Worm (Caenorhabditis elegans): ENCODE results near the gene nlp-51.

ce11 chrII:11286445-11286844 is 33.0 kb downstream of the nlp-51 start:
- TF ChIP-seq him-1 (tag; optimal IDR thresholded peaks at IDR 0.05) (no peak), dao-5 (tag; optimal IDR thresholded peaks at IDR 0.05) (no peak), W03F9.2 (tag; optimal IDR thresholded peaks at IDR 0.05) (no peak)
